Worm (Caenorhabditis elegans): ENCODE measurements around the gene ucp-4.

ce11 chrV:9321185-9321584, 12.9 kb upstream of the ucp-4 start, which contains the start of gene F44A2.7:
- TF ChIP-seq unc-130 (tag; optimal IDR thresholded peaks at IDR 0.05) (no peak), snu-23 (GFP tag; optimal IDR thresholded peaks at IDR 0.05) (no peak), aly-2 (tag; optimal IDR thresholded peaks at IDR 0.05) (no peak), nhr-237 (tag; optimal IDR thresholded peaks at IDR 0.05) (no peak), ztf-11 (tag; optimal IDR thresholded peaks at IDR 0.05) (no peak), elt-3 (tag; optimal IDR thresholded peaks at IDR 0.05) (no peak), ces-1 (GFP tag; optimal IDR thresholded peaks at IDR 0.05) (no peak), nhr-84 (tag; optimal IDR thresholded peaks at IDR 0.05) (no peak), elt-2 (tag; optimal IDR thresholded peaks at IDR 0.05) (no peak), ama-1 (optimal IDR thresholded peaks at IDR 0.05) (no peak), tlp-1 (tag; optimal IDR thresholded peaks at IDR 0.05) (no peak), zag-1 (tag; optimal IDR thresholded peaks at IDR 0.05) (no peak), grh-1 (GFP tag; IDR thresholded peaks at IDR 0.05) (no peak), unc-62 (GFP tag; optimal IDR thresholded peaks at IDR 0.05) (no peak)
